Fruit fly (Drosophila melanogaster) whole organism, embryonic: ENCODE results near the gene CG3078.
A peak's percentile ranks its signal among the peaks of the same experiment; 100 is the strongest.

Source experiments
- ATbp ChIP-seq: fragments of 200-800 bp; sonication (Bioruptor generic); optimal IDR thresholded peaks from 2 replicates; lab custom pipeline; 2017; ENCODE audit warnings: missing biosample characterization, mild to moderate bottlenecking, missing genetic modification characterization, missing genetic modification reagents
- Awh ChIP-seq: fragments of 200-800 bp; sonication (Bioruptor generic); IDR thresholded peaks from 2 replicates; pipeline ENCODE4, ENCODE4 v1.3.6; 2022; ENCODE audit warnings: missing biosample characterization, missing genetic modification characterization
- B-H2 ChIP-seq: fragments of 200-800 bp; sonication (Bioruptor generic); optimal IDR thresholded peaks from 2 replicates; lab custom pipeline; 2018; ENCODE audit warnings: missing biosample characterization, mild to moderate bottlenecking, missing genetic modification characterization
- Blimp-1 ChIP-seq: fragments of 200-800 bp; sonication (Bioruptor generic); optimal IDR thresholded peaks from 3 replicates; lab custom pipeline; 2018; ENCODE audit warnings: missing biosample characterization, missing genetic modification characterization, mild to moderate bottlenecking, moderate library complexity, missing genetic modification reagents
- Bteb2 ChIP-seq: fragments of 200-800 bp; sonication (Bioruptor generic); optimal IDR thresholded peaks from 2 replicates; lab custom pipeline; 2016; ENCODE audit warnings: missing biosample characterization, missing genetic modification characterization
- C15 ChIP-seq: fragments of 200-800 bp; sonication (Bioruptor generic); IDR thresholded peaks from 3 replicates; pipeline ENCODE4 v1.3.6; 2022; ENCODE audit warnings: missing biosample characterization, missing genetic modification characterization
- CG10321 ChIP-seq: fragments of 200-800 bp; sonication (Bioruptor generic); IDR thresholded peaks from 2 replicates; pipeline ENCODE4 v1.3.6; 2022; ENCODE audit warnings: missing biosample characterization, missing genetic modification characterization
- CG12104 ChIP-seq: fragments of 200-800 bp; sonication (Bioruptor generic); optimal IDR thresholded peaks from 3 replicates; lab custom pipeline; 2016; ENCODE audit warnings: missing biosample characterization, missing genetic modification characterization
- CG12744 ChIP-seq: fragments of 200-800 bp; sonication (Bioruptor generic); optimal IDR thresholded peaks from 2 replicates; lab custom pipeline; 2016; ENCODE audit warnings: missing biosample characterization, missing genetic modification characterization
- CG13296 ChIP-seq: fragments of 200-800 bp; sonication (Bioruptor generic); optimal IDR thresholded peaks from 3 replicates; lab custom pipeline; 2018; ENCODE audit warnings: missing biosample characterization, mild to moderate bottlenecking, missing genetic modification characterization
- CG14667 ChIP-seq: fragments of 200-800 bp; sonication (Bioruptor generic); IDR thresholded peaks from 2 replicates; pipeline ENCODE4 v1.3.6; 2022; ENCODE audit warnings: missing biosample characterization, missing genetic modification characterization
- CG1647 ChIP-seq: fragments of 200-800 bp; sonication (Bioruptor generic); optimal IDR thresholded peaks from 3 replicates; lab custom pipeline; 2016; ENCODE audit warnings: missing biosample characterization, missing genetic modification characterization
- CG16779 ChIP-seq: fragments of 200-800 bp; sonication (Bioruptor generic); IDR thresholded peaks from 2 replicates; pipeline ENCODE4 v1.3.6; 2022; ENCODE audit warnings: missing biosample characterization, missing genetic modification characterization
- CG16813 ChIP-seq: fragments of 200-800 bp; sonication (Bioruptor generic); IDR thresholded peaks from 3 replicates; pipeline ENCODE4 v1.3.6; 2022; ENCODE audit warnings: missing biosample characterization, missing genetic modification characterization; ENCODE audit not compliant: partially characterized antibody
- CG17568 ChIP-seq: fragments of 200-800 bp; sonication (Bioruptor generic); optimal IDR thresholded peaks from 2 replicates; lab custom pipeline; 2018; ENCODE audit warnings: missing biosample characterization, mild to moderate bottlenecking, missing genetic modification characterization, moderate library complexity
- CG18476 ChIP-seq: fragments of 200-800 bp; sonication (Bioruptor generic); optimal IDR thresholded peaks from 2 replicates; lab custom pipeline; 2016; ENCODE audit warnings: missing biosample characterization, mild to moderate bottlenecking, missing genetic modification characterization
- CG2129 ChIP-seq: fragments of 200-800 bp; sonication (Bioruptor generic); IDR thresholded peaks from 2 replicates; pipeline ENCODE4 v1.3.6; 2022; ENCODE audit warnings: missing biosample characterization, missing genetic modification characterization; ENCODE audit not compliant: partially characterized antibody
- CG2875 ChIP-seq: fragments of 200-800 bp; sonication (Bioruptor generic); optimal IDR thresholded peaks from 2 replicates; lab custom pipeline; 2017; ENCODE audit warnings: missing biosample characterization, mild to moderate bottlenecking, missing genetic modification characterization, missing genetic modification reagents
- CG30431 ChIP-seq: fragments of 200-800 bp; sonication (Bioruptor generic); optimal IDR thresholded peaks from 2 replicates; lab custom pipeline; 2017; ENCODE audit warnings: missing biosample characterization, missing genetic modification characterization
- CG31441 ChIP-seq: fragments of 200-800 bp; sonication (Bioruptor generic); IDR thresholded peaks from 2 replicates; pipeline ENCODE4 v1.3.6; 2022; ENCODE audit warnings: missing biosample characterization, missing genetic modification characterization
- CG33213 ChIP-seq: fragments of 200-800 bp; sonication (Bioruptor generic); optimal IDR thresholded peaks from 3 replicates; lab custom pipeline; 2016; ENCODE audit warnings: missing biosample characterization, missing genetic modification characterization
- CG4820 ChIP-seq: fragments of 200-800 bp; sonication (Bioruptor generic); optimal IDR thresholded peaks from 3 replicates; lab custom pipeline; 2016; ENCODE audit warnings: missing biosample characterization, missing genetic modification characterization
- CG9797 ChIP-seq: fragments of 200-800 bp; sonication (Bioruptor generic); optimal IDR thresholded peaks from 3 replicates; lab custom pipeline; 2018; ENCODE audit warnings: missing biosample characterization, mild to moderate bottlenecking, missing genetic modification characterization
- CG9817 ChIP-seq: fragments of 200-800 bp; sonication (Bioruptor generic); optimal IDR thresholded peaks from 2 replicates; lab custom pipeline; 2018; ENCODE audit warnings: missing biosample characterization, mild to moderate bottlenecking, missing genetic modification characterization, moderate library complexity
- CoRest ChIP-seq: fragments of 200-800 bp; sonication (Bioruptor generic); optimal IDR thresholded peaks from 3 replicates; lab custom pipeline; 2018; ENCODE audit warnings: missing biosample characterization, mild to moderate bottlenecking, missing genetic modification characterization, moderate library complexity
- CrebB ChIP-seq: fragments of 200-800 bp; sonication (Bioruptor generic); optimal IDR thresholded peaks from 3 replicates; lab custom pipeline; 2018; ENCODE audit warnings: missing biosample characterization, mild to moderate bottlenecking, missing genetic modification characterization
- Deaf1 ChIP-seq: fragments of 200-800 bp; optimal IDR thresholded peaks from 3 replicates; lab custom pipeline; 2019; ENCODE audit warnings: missing biosample characterization, mild to moderate bottlenecking, missing genetic modification characterization, moderate library complexity
- Fer2 ChIP-seq: fragments of 200-800 bp; sonication (Bioruptor generic); optimal IDR thresholded peaks from 2 replicates; lab custom pipeline; 2018; ENCODE audit warnings: missing biosample characterization, mild to moderate bottlenecking, missing genetic modification characterization, moderate library complexity
- HLH3B ChIP-seq: fragments of 200-800 bp; sonication (Bioruptor generic); IDR thresholded peaks from 2 replicates; pipeline ENCODE4 v1.3.6; 2022; ENCODE audit warnings: missing biosample characterization, missing genetic modification characterization
- Hand ChIP-seq: fragments of 200-800 bp; sonication (Bioruptor generic); optimal IDR thresholded peaks from 2 replicates; lab custom pipeline; 2017; ENCODE audit warnings: mild to moderate bottlenecking, missing biosample characterization, missing genetic modification reagents, missing genetic modification characterization
- Hey ChIP-seq: fragments of 200-800 bp; sonication (Bioruptor generic); optimal IDR thresholded peaks from 3 replicates; lab custom pipeline; 2018; ENCODE audit warnings: missing biosample characterization, mild to moderate bottlenecking, missing genetic modification characterization
- Hr39 ChIP-seq: fragments of >200 bp; optimal IDR thresholded peaks from 2 replicates; lab custom pipeline; 2017
- Hr78 ChIP-seq, 2 experiments: fragments of 200-800 bp in 1 of 2; fragments of >200 bp in 1 of 2; sonication (Bioruptor generic) in 1 of 2; optimal IDR thresholded peaks; 2 replicates each; lab custom pipeline; 2017 to 2019; ENCODE audit warnings: missing biosample characterization in 2 of 2, missing genetic modification characterization in 2 of 2, mild to moderate bottlenecking in 1 of 2, moderate library complexity in 1 of 2
- Mes4 ChIP-seq: fragments of 200-800 bp; sonication (Bioruptor generic); optimal IDR thresholded peaks from 2 replicates; lab custom pipeline; 2016; ENCODE audit warnings: missing biosample characterization, missing genetic modification characterization
- Xbp1 ChIP-seq: fragments of 200-800 bp; sonication (Bioruptor generic); optimal IDR thresholded peaks from 3 replicates; lab custom pipeline; 2016; ENCODE audit warnings: missing biosample characterization, mild to moderate bottlenecking, missing genetic modification characterization
- al ChIP-seq: fragments of 200-800 bp; sonication (Bioruptor generic); IDR thresholded peaks from 2 replicates; pipeline ENCODE4 v1.3.6; 2022; ENCODE audit warnings: missing biosample characterization, missing genetic modification characterization
- ash1 ChIP-seq: fragments of 200-800 bp; sonication (Bioruptor generic); optimal IDR thresholded peaks from 2 replicates; lab custom pipeline; 2018; ENCODE audit warnings: missing biosample characterization, mild to moderate bottlenecking, missing genetic modification characterization
- bigmax ChIP-seq: fragments of 200-800 bp; sonication (Bioruptor generic); optimal IDR thresholded peaks from 2 replicates; lab custom pipeline; 2018; ENCODE audit warnings: missing biosample characterization, mild to moderate bottlenecking, missing genetic modification characterization
- br ChIP-seq: fragments of >200 bp; optimal IDR thresholded peaks from 2 replicates; lab custom pipeline; 2017
- chn ChIP-seq: fragments of 200-800 bp; sonication (Bioruptor generic); optimal IDR thresholded peaks from 2 replicates; lab custom pipeline; 2016; ENCODE audit warnings: missing biosample characterization, missing genetic modification characterization
- dm ChIP-seq: fragments of 200-800 bp; sonication (Bioruptor generic); optimal IDR thresholded peaks from 3 replicates; lab custom pipeline; 2016; ENCODE audit warnings: missing biosample characterization, missing genetic modification characterization
- fd96Cb ChIP-seq: fragments of 200-800 bp; sonication (Bioruptor generic); optimal IDR thresholded peaks from 2 replicates; lab custom pipeline; 2018; ENCODE audit warnings: missing biosample characterization, mild to moderate bottlenecking, missing genetic modification characterization, moderate library complexity
- hkb ChIP-seq, 2 experiments: fragments of 200-800 bp in 1 of 2; fragments of >200 bp in 1 of 2; sonication (Bioruptor generic) in 1 of 2; IDR thresholded peaks in 1 of 2; optimal IDR thresholded peaks in 1 of 2; 2 replicates each; pipeline versions ENCODE4 v1.3.6 to Lab custom; 2017 to 2022; ENCODE audit warnings: missing biosample characterization in 1 of 2, missing genetic modification characterization in 1 of 2
- klu ChIP-seq: fragments of 200-800 bp; sonication (Bioruptor generic); IDR thresholded peaks from 2 replicates; pipeline ENCODE4 v1.3.6; 2022; ENCODE audit warnings: missing biosample characterization, missing genetic modification characterization
- lilli ChIP-seq: fragments of 200-800 bp; sonication (Bioruptor generic); optimal IDR thresholded peaks from 3 replicates; lab custom pipeline; 2016; ENCODE audit warnings: missing biosample characterization, missing genetic modification characterization
- lmd ChIP-seq: fragments of 200-800 bp; sonication (Bioruptor generic); IDR thresholded peaks from 2 replicates; pipeline ENCODE4 v1.3.6; 2022; ENCODE audit warnings: missing biosample characterization, missing genetic modification characterization
- maf-S ChIP-seq: fragments of 200-800 bp; sonication (Bioruptor generic); optimal IDR thresholded peaks from 2 replicates; lab custom pipeline; 2016; ENCODE audit warnings: missing biosample characterization, missing genetic modification characterization
- p53 ChIP-seq: fragments of 200-800 bp; sonication (Bioruptor generic); optimal IDR thresholded peaks from 2 replicates; lab custom pipeline; 2016; ENCODE audit warnings: missing biosample characterization, missing genetic modification characterization
- sens-2 ChIP-seq: fragments of 200-800 bp; sonication (Bioruptor generic); IDR thresholded peaks from 2 replicates; pipeline ENCODE4 v1.3.6; 2022; ENCODE audit warnings: missing biosample characterization, missing genetic modification characterization
- slou ChIP-seq: fragments of 200-800 bp; sonication (Bioruptor generic); optimal IDR thresholded peaks from 3 replicates; lab custom pipeline; 2016; ENCODE audit warnings: missing biosample characterization, missing genetic modification characterization
- unc-4 ChIP-seq: fragments of 200-800 bp; sonication (Bioruptor generic); IDR thresholded peaks from 2 replicates; pipeline ENCODE4 v1.3.6; 2022; ENCODE audit warnings: missing biosample characterization, missing genetic modification characterization; ENCODE audit not compliant: partially characterized antibody
- usp ChIP-seq: fragments of >200 bp; optimal IDR thresholded peaks from 2 replicates; lab custom pipeline; 2017; ENCODE audit warnings: missing biosample characterization, missing genetic modification characterization

Gene CG3078

dm6 chrX:2274704-2275199 lies 15.1 kb upstream of the CG3078 start, which contains the start of gene Grp170 (continued):
- TF ChIP-seq bigmax (GFP tag; lab: Kevin White, UChicago) = no peak
- TF ChIP-seq Awh = no peak
- no peak for TF ChIP-seq CG12744 (GFP tag; lab: Kevin White, UChicago)
- no peak for TF ChIP-seq CG10321 (GFP tag; lab: Robert Waterston, UW)
- TF ChIP-seq CG4820 = no peak
- TF ChIP-seq CG16813 (GFP tag; lab: Robert Waterston, UW) = peak; percentile 87
- no peak for TF ChIP-seq Blimp-1 (GFP tag; lab: Kevin White, UChicago)
- no peak for TF ChIP-seq B-H2 (GFP tag; lab: Kevin White, UChicago)
- no peak for TF ChIP-seq Mes4 (GFP tag; lab: Kevin White, UChicago)
- no peak for TF ChIP-seq CG13296 (GFP tag; lab: Kevin White, UChicago)
- TF ChIP-seq ATbp = no peak
- TF ChIP-seq CG31441 = no peak
- no peak for TF ChIP-seq Hey (tag; lab: Kevin White, UChicago)
- TF ChIP-seq sens-2 = no peak
- TF ChIP-seq Fer2 (tag; lab: Kevin White, UChicago) = no peak
- no peak for TF ChIP-seq CG2875 (GFP tag; lab: Kevin White, UChicago)
- TF ChIP-seq CG30431 (GFP tag; lab: Kevin White, UChicago) = no peak
- no peak for TF ChIP-seq usp (GFP tag; lab: Kevin White, UChicago)
- TF ChIP-seq chn (GFP tag; lab: Kevin White, UChicago) = no peak
- no peak for TF ChIP-seq CG33213 (GFP tag; lab: Kevin White, UChicago)
- no peak for TF ChIP-seq lmd
- TF ChIP-seq al (GFP tag; lab: Robert Waterston, UW) = no peak
- TF ChIP-seq dm = peak; percentile 17
- TF ChIP-seq br (lab: Kevin White, UChicago) = no peak
- no peak for TF ChIP-seq CG9817
- no peak for TF ChIP-seq hkb (optimal IDR thresholded peaks at IDR 0.05; lab: Kevin White, UChicago)
- TF ChIP-seq hkb (GFP tag; IDR thresholded peaks at IDR 0.05; lab: Robert Waterston, UW) = no peak
- TF ChIP-seq p53 (GFP tag; lab: Kevin White, UChicago) = no peak
- no peak for TF ChIP-seq CrebB (tag; lab: Kevin White, UChicago)
- TF ChIP-seq Bteb2 (GFP tag; lab: Kevin White, UChicago) = no peak
- peak; percentile 69 for TF ChIP-seq CG2129 (GFP tag; lab: Robert Waterston, UW)
- no peak for TF ChIP-seq CG14667
- TF ChIP-seq CG1647 (GFP tag; lab: Kevin White, UChicago) = no peak
- no peak for TF ChIP-seq Hr78 (GFP tag; optimal IDR thresholded peaks at IDR 0.05; lab: Kevin White, UChicago)
- TF ChIP-seq CG16779 (GFP tag; lab: Robert Waterston, UW) = no peak
- no peak for TF ChIP-seq CoRest (tag; lab: Kevin White, UChicago)
- no peak for TF ChIP-seq CG18476 (GFP tag; lab: Kevin White, UChicago)
- TF ChIP-seq HLH3B (GFP tag; lab: Robert Waterston, UW) = no peak
- TF ChIP-seq CG12104 (GFP tag; lab: Kevin White, UChicago) = no peak
- TF ChIP-seq Deaf1 (tag; lab: Kevin White, UChicago) = no peak
- peak; percentile 86 for TF ChIP-seq unc-4
- no peak for TF ChIP-seq lilli (GFP tag; lab: Kevin White, UChicago)
- TF ChIP-seq CG9797 = peak; percentile 54
- TF ChIP-seq klu (GFP tag; lab: Robert Waterston, UW) = no peak
- no peak for TF ChIP-seq CG17568 (GFP tag; lab: Kevin White, UChicago)
- no peak for TF ChIP-seq fd96Cb (tag; lab: Kevin White, UChicago)
- TF ChIP-seq C15 (GFP tag; lab: Robert Waterston, UW) = no peak
- no peak for TF ChIP-seq Hr39 (lab: Kevin White, UChicago)
- no peak for TF ChIP-seq ash1
- TF ChIP-seq Hand (GFP tag; lab: Kevin White, UChicago) = no peak
- no peak for TF ChIP-seq maf-S (GFP tag; lab: Kevin White, UChicago)
- no peak for TF ChIP-seq slou (GFP tag; lab: Kevin White, UChicago)
- TF ChIP-seq Xbp1 (GFP tag; lab: Kevin White, UChicago) = peak; percentile 96
